Worm (Caenorhabditis elegans): ENCODE data around the gene E04F6.6.
A peak's percentile ranks its signal among the peaks of the same experiment; 100 is the strongest.

DNA sequence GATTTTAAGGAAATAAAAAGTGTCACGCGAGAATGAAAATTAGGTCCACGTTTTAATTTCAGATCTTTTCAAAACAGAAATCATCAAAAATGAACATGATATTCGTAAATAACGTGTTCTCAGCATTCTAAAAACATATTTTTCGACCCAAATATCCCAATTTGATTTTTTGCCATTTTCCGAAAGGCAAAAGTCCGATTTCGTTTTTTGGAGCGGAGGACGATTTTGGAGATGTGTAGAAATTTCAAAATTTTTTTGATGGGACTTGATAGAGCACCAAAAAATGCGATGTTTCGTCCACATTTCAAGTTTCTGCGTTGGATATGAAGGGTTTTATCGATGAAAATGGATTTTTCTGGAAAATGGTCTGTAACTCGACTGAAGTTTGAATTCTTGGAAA lies 31.3 kb upstream of the E04F6.6 start:
- TF ChIP-seq efl-1 (optimal IDR thresholded peaks at IDR 0.05): no peak
- peak in 1 of 2 experiments; percentile 1 for TF ChIP-seq efl-1 (GFP tag; optimal IDR thresholded peaks at IDR 0.05 in 1 of 2)
- TF ChIP-seq nhr-12 (tag; optimal IDR thresholded peaks at IDR 0.05): no peak
